Worm (Caenorhabditis elegans) whole organism, young adult: Measurements from ENCODE around the gene C32D5.7.

Experiments used
- hlh-12 ChIP-seq: sonication (generic microtip); optimal IDR thresholded peaks from 2 replicates; lab custom pipeline; 2016; ENCODE audit warnings: missing genetic modification characterization, missing compliant biosample characterization

The C32D5.7 gene

DNA sequence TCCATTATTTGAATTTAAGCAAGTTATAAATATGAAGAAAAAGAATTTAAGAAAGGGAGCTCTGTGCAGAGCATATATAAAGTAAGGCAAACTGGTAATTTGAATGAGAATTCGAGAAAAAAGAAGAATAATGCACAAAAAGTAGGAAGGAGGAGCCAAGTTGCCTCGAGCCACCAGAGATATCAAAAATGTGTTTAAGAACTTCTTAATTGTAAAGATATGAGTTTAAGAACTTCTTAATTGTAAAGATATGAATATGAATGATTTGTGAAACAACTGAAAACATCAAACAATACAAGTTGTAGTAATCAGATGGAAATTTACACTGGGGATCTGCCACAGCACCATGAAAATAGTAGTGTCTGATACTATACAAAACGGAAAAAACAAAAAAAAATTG, 53.0 kb downstream of the C32D5.7 start, which contains the start of gene F13H8.6:
TSS of gene F13H8.6 (minus strand) at position 101 of the 400 bp plus-strand sequence.
- TF ChIP-seq hlh-12 (tag; lab: Kevin White, UChicago) = no peak
